Worm (Caenorhabditis elegans) whole organism, L4 larva: Measurements from ENCODE around the gene unc-50.

Experiments used
- D1046.2 ChIP-seq: fragments of 200-800 bp; sonication (Bioruptor generic); IDR thresholded peaks from 2 replicates; pipeline ENCODE4 v1.3.6; 2022; ENCODE audit warnings: missing genetic modification characterization, missing compliant biosample characterization
- F26F4.8 ChIP-seq: fragments of 200-800 bp; sonication (Bioruptor generic); conservative IDR thresholded peaks from 2 replicates; pipeline ENCODE4 v1.3.6; 2022; ENCODE audit warnings: missing genetic modification characterization, missing compliant biosample characterization
- F37D6.2 ChIP-seq: sonication (generic microtip); optimal IDR thresholded peaks from 2 replicates; lab custom pipeline; 2016; ENCODE audit warnings: mild to moderate bottlenecking, missing genetic modification characterization, missing compliant biosample characterization
- R02D3.7 ChIP-seq: fragments of 150-350 bp; sonication (generic microtip); optimal IDR thresholded peaks from 3 replicates; lab custom pipeline; 2014; ENCODE audit warnings: missing biosample characterization, missing genetic modification characterization
- T26A8.4 ChIP-seq: fragments of 200-800 bp; sonication (Bioruptor generic); IDR thresholded peaks from 2 replicates; pipeline ENCODE4 v1.3.6; 2022; ENCODE audit warnings: missing genetic modification characterization, missing compliant biosample characterization
- Y5F2A.4 ChIP-seq: fragments of 200-800 bp; sonication (Bioruptor generic); optimal IDR thresholded peaks from 2 replicates; lab custom pipeline; 2018; ENCODE audit warnings: mild to moderate bottlenecking, missing genetic modification characterization, missing compliant biosample characterization
- aha-1 ChIP-seq: fragments of 150-350 bp; peaks from one replicate; lab custom pipeline; 2014; ENCODE audit warnings: missing biosample characterization, missing genetic modification characterization
- ama-1 ChIP-seq: fragments of 150-350 bp; optimal IDR thresholded peaks from 2 replicates; lab custom pipeline; 2014; ENCODE audit warnings: inconsistent platforms, mixed read lengths
- attf-4 ChIP-seq: sonication (generic microtip); optimal IDR thresholded peaks from 3 replicates; lab custom pipeline; 2017; ENCODE audit warnings: missing biosample characterization, missing genetic modification characterization
- ceh-32 ChIP-seq: sonication (generic microtip); optimal IDR thresholded peaks from 2 replicates; lab custom pipeline; 2016; ENCODE audit warnings: mild to moderate bottlenecking, missing genetic modification characterization, missing compliant biosample characterization; ENCODE audit not compliant: poor library complexity
- ceh-62 ChIP-seq: sonication (generic microtip); optimal IDR thresholded peaks from 2 replicates; lab custom pipeline; 2017; ENCODE audit warnings: missing biosample characterization, missing genetic modification characterization
- ces-1 ChIP-seq: fragments of 150-350 bp; sonication (generic microtip); optimal IDR thresholded peaks from 4 replicates; lab custom pipeline; 2014; ENCODE audit warnings: missing biosample characterization, missing genetic modification reagents, missing genetic modification characterization
- cey-2 ChIP-seq: sonication (generic microtip); optimal IDR thresholded peaks from 3 replicates; lab custom pipeline; 2017; ENCODE audit warnings: missing genetic modification characterization, mild to moderate bottlenecking, missing compliant biosample characterization, antibody characterized with exemption, borderline replicate concordance; ENCODE audit not compliant: insufficient read depth
- ctbp-1 ChIP-seq: fragments of 200-800 bp; sonication (Bioruptor generic); IDR thresholded peaks from 2 replicates; pipeline ENCODE4 v1.3.6; 2022; ENCODE audit warnings: missing genetic modification reagents, missing genetic modification characterization, missing compliant biosample characterization
- dmd-9 ChIP-seq: fragments of 200-800 bp; sonication (Bioruptor generic); IDR thresholded peaks from 2 replicates; pipeline ENCODE4 v1.3.6; 2022; ENCODE audit warnings: missing genetic modification reagents, missing genetic modification characterization, missing compliant biosample characterization
- dve-1 ChIP-seq: sonication (generic microtip); optimal IDR thresholded peaks from 2 replicates; lab custom pipeline; 2017; ENCODE audit warnings: antibody characterized with exemption, mild to moderate bottlenecking, missing genetic modification characterization, missing compliant biosample characterization; ENCODE audit not compliant: insufficient read depth
- fkh-10 ChIP-seq: fragments of 150-350 bp; optimal IDR thresholded peaks from 2 replicates; lab custom pipeline; 2014; ENCODE audit warnings: missing biosample characterization, missing genetic modification reagents, missing genetic modification characterization
- fos-1 ChIP-seq: fragments of 150-350 bp; optimal IDR thresholded peaks from 2 replicates; lab custom pipeline; 2014; ENCODE audit warnings: missing biosample characterization, missing genetic modification characterization
- gei-8 ChIP-seq: fragments of 200-800 bp; sonication (Bioruptor generic); optimal IDR thresholded peaks from 2 replicates; lab custom pipeline; 2018; ENCODE audit warnings: mild to moderate bottlenecking, missing genetic modification characterization, missing compliant biosample characterization
- hlh-30 ChIP-seq: sonication (generic microtip); optimal IDR thresholded peaks from 2 replicates; lab custom pipeline; 2017; ENCODE audit warnings: antibody characterized with exemption, mild to moderate bottlenecking, missing genetic modification characterization, missing compliant biosample characterization; ENCODE audit not compliant: insufficient read depth
- hmg-1.1 ChIP-seq: fragments of 200-800 bp; sonication (Bioruptor generic); IDR thresholded peaks from 2 replicates; pipeline ENCODE4 v1.3.6; 2022; ENCODE audit warnings: missing genetic modification reagents, missing genetic modification characterization, missing compliant biosample characterization
- jun-1 ChIP-seq: fragments of 150-350 bp; optimal IDR thresholded peaks from 2 replicates; lab custom pipeline; 2014; ENCODE audit warnings: missing biosample characterization, missing genetic modification reagents, missing genetic modification characterization
- lin-1 ChIP-seq: fragments of 200-800 bp; sonication (Bioruptor generic); IDR thresholded peaks from 2 replicates; pipeline ENCODE4 v1.3.6; 2022; ENCODE audit warnings: missing genetic modification reagents, missing genetic modification characterization, missing compliant biosample characterization
- lin-13 ChIP-seq: fragments of 150-350 bp; optimal IDR thresholded peaks from 2 replicates; lab custom pipeline; 2014; ENCODE audit warnings: missing biosample characterization, missing genetic modification reagents, missing genetic modification characterization
- lin-15B ChIP-seq: fragments of 150-350 bp; sonication (generic microtip); optimal IDR thresholded peaks from 3 replicates; lab custom pipeline; 2014; ENCODE audit warnings: missing biosample characterization, missing genetic modification characterization
- lin-39 ChIP-seq: fragments of 150-350 bp; optimal IDR thresholded peaks from 2 replicates; lab custom pipeline; 2014; ENCODE audit warnings: missing biosample characterization, missing genetic modification reagents, missing genetic modification characterization
- lir-3 ChIP-seq: sonication (generic microtip); optimal IDR thresholded peaks from 2 replicates; lab custom pipeline; 2016; ENCODE audit warnings: mild to moderate bottlenecking, missing genetic modification characterization, missing compliant biosample characterization
- lsy-2 ChIP-seq, 2 experiments: fragments of 150-350 bp in 1 of 2; sonication (generic microtip) in 1 of 2; optimal IDR thresholded peaks; 2 replicates each; lab custom pipeline; 2014 to 2017; ENCODE audit warnings: missing biosample characterization in 2 of 2, missing genetic modification characterization in 2 of 2
- madf-5 ChIP-seq, 2 experiments: fragments of 200-800 bp; sonication (Bioruptor generic); IDR thresholded peaks; 2 replicates each; pipeline ENCODE4 v1.3.6; 2022; ENCODE audit warnings: missing compliant biosample characterization in 2 of 2, missing genetic modification characterization in 2 of 2
- madf-9 ChIP-seq: fragments of 200-800 bp; sonication (Bioruptor generic); conservative IDR thresholded peaks from 2 replicates; pipeline ENCODE4 v1.3.6; 2022; ENCODE audit warnings: missing genetic modification reagents, missing genetic modification characterization, missing compliant biosample characterization
- nhr-237 ChIP-seq: sonication (generic microtip); optimal IDR thresholded peaks from 2 replicates; lab custom pipeline; 2017; ENCODE audit warnings: missing biosample characterization, missing genetic modification characterization
- nhr-42 ChIP-seq: fragments of 200-800 bp; sonication (Bioruptor generic); IDR thresholded peaks from 2 replicates; pipeline ENCODE4 v1.3.6; 2022; ENCODE audit warnings: missing genetic modification characterization, missing compliant biosample characterization
- nhr-76 ChIP-seq: fragments of 150-350 bp; optimal IDR thresholded peaks from 2 replicates; lab custom pipeline; 2014; ENCODE audit warnings: missing biosample characterization, missing genetic modification characterization
- nhr-77 ChIP-seq: fragments of 150-350 bp; optimal IDR thresholded peaks from 2 replicates; lab custom pipeline; 2014; ENCODE audit warnings: missing biosample characterization, missing genetic modification characterization
- php-3 ChIP-seq: fragments of 200-800 bp; sonication (Bioruptor generic); IDR thresholded peaks from 2 replicates; pipeline ENCODE4 v1.3.6; 2022; ENCODE audit warnings: missing genetic modification reagents, missing genetic modification characterization, missing compliant biosample characterization
- pqm-1 ChIP-seq: sonication (generic microtip); optimal IDR thresholded peaks from 2 replicates; lab custom pipeline; 2017; ENCODE audit warnings: missing biosample characterization, missing genetic modification characterization
- sdz-12 ChIP-seq: fragments of 200-800 bp; sonication (Bioruptor generic); optimal IDR thresholded peaks from 2 replicates; lab custom pipeline; 2018; ENCODE audit warnings: mild to moderate bottlenecking, missing genetic modification characterization, missing compliant biosample characterization
- set-16 ChIP-seq: fragments of 200-800 bp; sonication (Bioruptor generic); IDR thresholded peaks from 2 replicates; pipeline ENCODE4 v1.3.6; 2022; ENCODE audit warnings: missing genetic modification reagents, missing genetic modification characterization, missing compliant biosample characterization
- tag-97 ChIP-seq: fragments of 200-800 bp; sonication (Bioruptor generic); IDR thresholded peaks from 2 replicates; pipeline ENCODE4 v1.3.6; 2022; ENCODE audit warnings: missing genetic modification characterization, missing compliant biosample characterization
- unc-39 ChIP-seq: sonication (generic microtip); optimal IDR thresholded peaks from 2 replicates; lab custom pipeline; 2017; ENCODE audit warnings: missing biosample characterization, missing genetic modification characterization
- unc-62 ChIP-seq, 3 experiments: fragments of 150-350 bp in 1 of 3; sonication (generic microtip); optimal IDR thresholded peaks in 2 of 3; peaks in 1 of 3; 1 replicate in 1 of 3; 2 replicates in 2 of 3; lab custom pipeline; 2014 to 2017; ENCODE audit warnings: missing biosample characterization in 3 of 3, missing genetic modification characterization in 3 of 3, missing genetic modification reagents in 3 of 3, missing genotype in 1 of 3
- zag-1 ChIP-seq: fragments of 150-350 bp; optimal IDR thresholded peaks from 2 replicates; lab custom pipeline; 2014; ENCODE audit warnings: missing biosample characterization, missing genetic modification characterization
- zfp-2 ChIP-seq: sonication (generic microtip); optimal IDR thresholded peaks from 2 replicates; lab custom pipeline; 2016; ENCODE audit warnings: mild to moderate bottlenecking, missing genetic modification characterization, missing compliant biosample characterization
- ztf-7 ChIP-seq: fragments of 150-350 bp; optimal IDR thresholded peaks from 2 replicates; lab custom pipeline; 2014; ENCODE audit warnings: missing biosample characterization, missing genetic modification characterization

Gene unc-50

DNA sequence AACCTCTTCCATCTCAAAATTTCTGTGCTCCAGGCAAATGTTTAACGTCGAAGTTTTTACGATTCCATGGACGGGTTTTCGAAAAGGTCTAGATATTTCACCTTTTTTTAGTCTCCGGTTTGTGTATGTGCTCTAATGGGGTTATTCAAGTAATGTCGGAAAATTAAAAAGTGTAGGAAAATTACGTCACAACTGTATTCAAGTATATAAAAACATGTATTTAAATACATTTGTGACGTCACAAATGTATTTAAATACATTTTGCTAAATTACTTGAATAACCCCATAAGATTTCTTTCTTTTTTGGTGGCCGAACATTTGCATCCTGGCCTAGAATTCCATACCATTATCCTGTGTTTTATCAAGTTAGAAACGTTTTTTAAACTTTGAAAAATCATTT, 43.5 kb upstream of the unc-50 start:
- TF ChIP-seq F37D6.2 (tag; lab: Kevin White, UChicago) (no peak), pqm-1 (tag; lab: Kevin White, UChicago) (no peak), D1046.2 (no peak), fos-1 (tag; lab: Kevin White, UChicago) (no peak), F26F4.8 (GFP tag; lab: Robert Waterston, UW) (no peak), cey-2 (tag; lab: Kevin White, UChicago) (no peak), dve-1 (tag; lab: Kevin White, UChicago) (no peak), zfp-2 (no peak), attf-4 (no peak), nhr-237 (tag; lab: Kevin White, UChicago) (no peak), Y5F2A.4 (GFP tag; lab: Kevin White, UChicago) (no peak), T26A8.4 (GFP tag; lab: Robert Waterston, UW) (no peak), nhr-77 (tag; lab: Kevin White, UChicago) (no peak), set-16 (GFP tag; lab: Robert Waterston, UW) (no peak), lir-3 (tag; lab: Kevin White, UChicago) (no peak), jun-1 (tag; lab: Kevin White, UChicago) (no peak)

DNA sequence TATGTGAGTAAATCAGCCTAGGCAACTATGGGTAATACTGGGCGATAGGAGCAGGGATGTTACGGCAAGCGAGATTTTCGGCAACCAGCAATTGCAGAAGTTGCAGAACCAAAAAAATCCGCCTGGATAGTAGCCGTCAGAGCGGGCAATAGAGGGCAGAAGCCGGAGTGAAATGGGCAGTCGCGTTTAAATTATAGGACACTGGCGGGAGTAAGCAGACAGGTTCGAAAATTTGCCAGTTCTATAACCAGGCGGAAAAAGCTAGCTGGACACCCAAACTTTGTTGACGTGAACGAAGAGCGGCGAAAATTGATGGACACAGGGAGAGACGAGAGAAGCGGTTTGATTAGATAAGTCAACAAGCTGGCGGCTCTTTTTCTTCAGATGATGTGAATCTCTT, 42.0 kb upstream of the unc-50 start:
- TF ChIP-seq aha-1 (peak; percentile 93), Y5F2A.4 (GFP tag; lab: Kevin White, UChicago) (no peak)

DNA sequence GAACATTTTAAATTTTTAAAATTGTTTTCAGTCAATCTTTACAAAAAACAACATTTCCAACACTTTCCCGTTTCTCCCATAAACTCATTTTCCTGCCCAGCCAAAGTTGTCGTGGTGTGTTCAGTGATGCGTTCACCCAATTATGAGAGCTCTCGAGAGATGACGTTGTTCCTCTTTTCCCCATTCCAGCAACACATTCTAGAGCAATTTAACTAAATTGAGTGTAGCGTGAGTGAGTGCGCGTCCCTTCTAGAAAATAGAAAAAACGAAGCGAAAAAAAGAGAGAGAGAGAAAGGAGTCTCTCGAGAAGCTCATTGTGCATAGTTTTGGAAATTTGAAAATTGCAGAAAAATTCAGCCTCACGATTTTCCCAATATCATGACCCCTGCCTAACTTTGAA, 40.8 kb upstream of the unc-50 start:
- TF ChIP-seq ceh-62 (tag; lab: Kevin White, UChicago), result no peak
- TF ChIP-seq ctbp-1 (GFP tag; lab: Robert Waterston, UW), result 0 out of 2 replicates have a peak, but pooled peaks have one; percentile 55
- TF ChIP-seq hlh-30 (tag; lab: Kevin White, UChicago), result no peak
- TF ChIP-seq ztf-7 (tag; lab: Kevin White, UChicago), result no peak
- TF ChIP-seq ceh-32, result no peak
- no peak for TF ChIP-seq lin-1 (GFP tag; lab: Robert Waterston, UW)
- no peak for TF ChIP-seq nhr-42
- TF ChIP-seq fkh-10, result peak; percentile 62
- TF ChIP-seq nhr-76 (tag; lab: Kevin White, UChicago), result no peak
- no peak for TF ChIP-seq hmg-1.1 (GFP tag; lab: Robert Waterston, UW)
- no peak for TF ChIP-seq R02D3.7 (tag; lab: Kevin White, UChicago)
- TF ChIP-seq tag-97 (GFP tag; lab: Robert Waterston, UW), result no peak
- TF ChIP-seq dmd-9 (GFP tag; lab: Robert Waterston, UW), result no peak
- no peak for TF ChIP-seq gei-8 (GFP tag; lab: Kevin White, UChicago)
- TF ChIP-seq unc-62 (GFP tag; optimal IDR thresholded peaks at IDR 0.05 in 1 of 2; lab: Kevin White, UChicago), result no peak
- TF ChIP-seq unc-62 (tag; optimal IDR thresholded peaks at IDR 0.05; lab: Kevin White, UChicago), result no peak
- TF ChIP-seq ama-1 (lab: Kevin White, UChicago), result no peak
- TF ChIP-seq aha-1, result peak; percentile 14
- TF ChIP-seq php-3 (GFP tag; lab: Robert Waterston, UW), result no peak
- no peak for TF ChIP-seq lir-3 (tag; lab: Kevin White, UChicago)
- TF ChIP-seq zag-1 (tag; lab: Kevin White, UChicago), result no peak
- no peak for TF ChIP-seq lin-13 (GFP tag; lab: Kevin White, UChicago)
- no peak for TF ChIP-seq sdz-12 (GFP tag; lab: Kevin White, UChicago)
- no peak for TF ChIP-seq nhr-77 (tag; lab: Kevin White, UChicago)
- TF ChIP-seq zfp-2, result no peak
- TF ChIP-seq ces-1, result peak; percentile 86
- TF ChIP-seq lin-39 (tag; lab: Kevin White, UChicago), result no peak
- TF ChIP-seq unc-39 (tag; lab: Kevin White, UChicago), result no peak
- no peak for TF ChIP-seq madf-5 (GFP tag; IDR thresholded peaks at IDR 0.05; lab: Robert Waterston, UW)
- no peak for TF ChIP-seq madf-9 (GFP tag; lab: Robert Waterston, UW)
- TF ChIP-seq lsy-2 (tag; optimal IDR thresholded peaks at IDR 0.05; lab: Kevin White, UChicago), result peak in 1 of 2 experiments; percentile 46
- TF ChIP-seq lin-15B (tag; lab: Kevin White, UChicago), result no peak
